Worm (Caenorhabditis elegans): ENCODE results near the gene F54F11.1.

DNA sequence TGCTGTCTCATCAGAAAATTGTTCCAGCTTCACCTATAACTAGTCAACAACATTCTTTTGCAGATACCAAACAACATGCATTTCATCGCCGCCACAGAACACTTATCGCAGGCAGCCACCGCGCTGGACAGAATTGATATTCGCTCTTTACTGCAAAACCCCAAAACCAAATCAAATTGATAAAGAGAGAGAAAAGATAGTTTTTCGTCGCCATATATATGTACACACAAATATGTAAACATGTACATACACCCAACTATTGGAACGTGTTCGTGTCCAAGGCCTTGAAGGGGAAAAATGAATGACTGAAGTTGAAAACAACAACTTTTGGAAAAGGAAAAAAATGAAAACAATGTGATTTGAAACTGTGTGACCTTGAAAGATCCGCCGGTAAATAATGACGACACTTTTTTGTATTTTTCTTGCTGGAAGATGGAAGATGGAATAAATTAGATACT is 38.3 kb upstream of the F54F11.1 start:
- TF ChIP-seq ets-5 (GFP tag; IDR thresholded peaks at IDR 0.05) (no peak), irx-1 (tag; optimal IDR thresholded peaks at IDR 0.05) (no peak)
